Worm (Caenorhabditis elegans) whole organism, early embryonic: ENCODE measurements around the gene sri-62.
"Not testable (repeated sequence)": the region's sequence is repeated elsewhere in the genome, so short reads cannot be mapped to it uniquely, and the experiment has no call there.

ENCODE experiments used
- B0310.2 ChIP-seq: sonication (generic microtip); optimal IDR thresholded peaks from 2 replicates; lab custom pipeline; 2016; ENCODE audit warnings: mild to moderate bottlenecking, missing genetic modification characterization, missing compliant biosample characterization
- F13C5.2 ChIP-seq: sonication (generic microtip); optimal IDR thresholded peaks from 2 replicates; lab custom pipeline; 2017; ENCODE audit warnings: mild to moderate bottlenecking, missing genetic modification characterization, inconsistent platforms, missing compliant biosample characterization
- aly-1 ChIP-seq: sonication (generic microtip); optimal IDR thresholded peaks from 2 replicates; lab custom pipeline; 2016; ENCODE audit warnings: missing genetic modification characterization, missing compliant biosample characterization
- ama-1 ChIP-seq: fragments of 150-350 bp; optimal IDR thresholded peaks from 2 replicates; lab custom pipeline; 2014
- ceh-13 ChIP-seq: fragments of 200-800 bp; sonication (Bioruptor generic); optimal IDR thresholded peaks from 2 replicates; lab custom pipeline; 2018; ENCODE audit warnings: mild to moderate bottlenecking, missing genetic modification characterization, missing compliant biosample characterization
- ceh-36 ChIP-seq: sonication (generic microtip); optimal IDR thresholded peaks from 2 replicates; lab custom pipeline; 2016; ENCODE audit warnings: missing genetic modification characterization, inconsistent platforms, missing compliant biosample characterization
- ets-7 ChIP-seq: sonication (generic microtip); optimal IDR thresholded peaks from 2 replicates; lab custom pipeline; 2016; ENCODE audit warnings: missing genotype, missing genetic modification characterization, missing compliant biosample characterization
- flt-1 ChIP-seq: fragments of 200-800 bp; sonication (Bioruptor generic); IDR thresholded peaks from 2 replicates; pipeline ENCODE4 v1.3.6; 2022; ENCODE audit warnings: missing genetic modification characterization, missing compliant biosample characterization
- hmbx-1 ChIP-seq: sonication (generic microtip); optimal IDR thresholded peaks from 2 replicates; lab custom pipeline; 2016; ENCODE audit warnings: mild to moderate bottlenecking, missing genetic modification characterization, missing compliant biosample characterization
- hmg-4 ChIP-seq: fragments of 200-800 bp; sonication (Bioruptor generic); optimal IDR thresholded peaks from 2 replicates; lab custom pipeline; 2018; ENCODE audit warnings: mild to moderate bottlenecking, missing genetic modification characterization, missing compliant biosample characterization
- hnd-1 ChIP-seq: sonication (generic microtip); optimal IDR thresholded peaks from 2 replicates; lab custom pipeline; 2016; ENCODE audit warnings: missing genetic modification characterization, missing compliant biosample characterization
- pes-1 ChIP-seq: fragments of 200-800 bp; sonication (Bioruptor generic); IDR thresholded peaks from 2 replicates; pipeline ENCODE4 v1.3.6; 2022; ENCODE audit warnings: missing genetic modification reagents, missing genetic modification characterization, missing compliant biosample characterization
- scrt-1 ChIP-seq: fragments of 200-800 bp; sonication (Bioruptor generic); IDR thresholded peaks from 2 replicates; pipeline ENCODE4 v1.3.6; 2022; ENCODE audit warnings: missing genetic modification characterization, missing compliant biosample characterization
- sea-1 ChIP-seq: fragments of 200-800 bp; sonication (Bioruptor generic); conservative IDR thresholded peaks from 2 replicates; pipeline ENCODE4 v1.3.6; 2022; ENCODE audit warnings: missing genetic modification characterization, missing compliant biosample characterization
- tbx-11 ChIP-seq: fragments of 200-800 bp; sonication (Bioruptor generic); IDR thresholded peaks from 2 replicates; pipeline ENCODE4 v1.3.6; 2022; ENCODE audit warnings: missing genetic modification characterization, missing compliant biosample characterization
- tbx-37 ChIP-seq: fragments of 200-800 bp; sonication (Bioruptor generic); conservative IDR thresholded peaks from 2 replicates; pipeline ENCODE4 v1.3.6; 2022; ENCODE audit warnings: missing genetic modification reagents, missing genetic modification characterization, missing compliant biosample characterization
- tra-4 ChIP-seq: sonication (generic microtip); optimal IDR thresholded peaks from 2 replicates; lab custom pipeline; 2017; ENCODE audit warnings: missing genetic modification characterization, missing compliant biosample characterization

The sri-62 gene

DNA sequence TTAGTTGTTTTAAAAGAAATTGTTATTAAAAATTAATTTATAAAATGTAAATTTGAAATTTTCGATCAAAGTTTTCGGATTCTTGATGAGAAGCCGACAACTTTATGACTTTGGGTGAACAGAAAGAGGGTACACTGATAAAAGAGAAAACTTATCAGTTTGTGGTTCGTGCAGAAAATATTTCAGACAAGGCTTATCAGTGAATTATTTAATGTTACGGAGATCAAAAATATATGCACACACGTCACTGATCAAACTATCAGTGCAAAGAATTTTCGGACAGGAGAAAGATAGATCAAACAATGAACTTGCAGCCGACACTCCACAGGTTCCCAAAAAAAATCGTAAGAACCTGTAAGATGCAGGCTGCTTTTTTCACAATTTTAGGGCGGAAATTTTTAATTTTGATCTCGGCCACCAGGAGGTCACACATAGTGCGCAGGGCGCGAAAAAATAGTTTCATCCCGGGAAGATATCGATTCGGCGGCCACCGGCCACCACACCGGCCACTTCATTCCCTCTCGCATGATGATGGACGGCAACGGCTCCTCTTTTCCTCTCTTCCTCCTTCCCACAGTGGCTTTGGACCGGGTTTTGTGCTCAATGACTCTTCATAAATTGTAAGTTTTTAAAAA lies 20.6 kb downstream of the sri-62 start, which contains the start of gene F22E5.17:
F22E5.17 (plus strand) TSS at position 508 of the 635 bp plus-strand sequence.
- no peak for TF ChIP-seq aly-1 (tag; lab: Kevin White, UChicago)
- no peak for TF ChIP-seq pes-1 (GFP tag; lab: Robert Waterston, UW)
- no peak for TF ChIP-seq scrt-1 (GFP tag; lab: Robert Waterston, UW)

DNA sequence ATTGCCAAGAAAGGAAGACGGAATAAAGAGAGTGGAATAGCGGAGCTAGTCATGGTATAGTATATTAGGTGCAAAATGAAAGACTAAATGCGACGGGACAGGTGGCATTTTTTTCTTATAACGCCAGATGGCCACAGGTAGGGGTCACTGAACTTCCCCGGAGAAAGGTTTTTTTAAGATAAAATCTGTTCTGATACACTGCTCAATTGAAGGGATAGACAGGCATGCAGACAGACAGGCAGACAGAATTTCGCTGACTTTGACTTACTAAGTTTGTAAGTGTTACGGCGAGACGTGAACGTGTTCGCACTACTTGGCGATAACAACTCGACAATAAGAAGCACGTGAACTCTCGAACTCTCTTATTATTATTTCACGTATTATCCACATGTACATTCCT lies 24.7 kb downstream of the sri-62 start, which contains the start of the genes F22E5.20 and F22E5.1:
F22E5.20 (minus strand) TSS at position 101 of the 400 bp plus-strand sequence.
F22E5.1 (plus strand) TSS at position 242 of the 400 bp plus-strand sequence.
- not testable (repeated sequence) for TF ChIP-seq ama-1 (lab: Kevin White, UChicago); aly-1 (tag; lab: Kevin White, UChicago); ceh-13 (GFP tag; lab: Kevin White, UChicago)

DNA sequence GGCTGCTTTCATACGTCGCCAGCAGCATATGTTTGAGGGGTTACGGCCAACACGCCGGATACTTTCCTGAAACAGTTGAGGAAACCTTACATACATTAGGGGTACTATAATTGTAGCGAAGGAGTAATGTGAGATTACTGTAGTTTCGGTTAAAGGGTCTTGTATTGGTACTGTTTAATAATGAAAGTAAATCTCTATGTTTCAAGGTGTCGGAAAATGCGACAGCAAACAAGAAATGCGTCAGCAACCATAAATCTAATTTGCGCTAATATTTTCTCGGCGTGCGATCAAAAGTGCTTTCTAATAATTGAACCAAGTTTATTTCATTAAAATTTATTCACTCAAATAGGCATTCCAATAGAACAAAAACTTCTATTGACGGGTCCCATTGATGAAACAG lies 26.0 kb downstream of the sri-62 start, which contains the start of gene sri-57:
sri-57 (minus strand) TSS at position 101 of the 400 bp plus-strand sequence.
- not testable (repeated sequence) for TF ChIP-seq hmg-4 (GFP tag; lab: Kevin White, UChicago); tra-4 (tag; lab: Kevin White, UChicago); scrt-1 (GFP tag; lab: Robert Waterston, UW)

DNA sequence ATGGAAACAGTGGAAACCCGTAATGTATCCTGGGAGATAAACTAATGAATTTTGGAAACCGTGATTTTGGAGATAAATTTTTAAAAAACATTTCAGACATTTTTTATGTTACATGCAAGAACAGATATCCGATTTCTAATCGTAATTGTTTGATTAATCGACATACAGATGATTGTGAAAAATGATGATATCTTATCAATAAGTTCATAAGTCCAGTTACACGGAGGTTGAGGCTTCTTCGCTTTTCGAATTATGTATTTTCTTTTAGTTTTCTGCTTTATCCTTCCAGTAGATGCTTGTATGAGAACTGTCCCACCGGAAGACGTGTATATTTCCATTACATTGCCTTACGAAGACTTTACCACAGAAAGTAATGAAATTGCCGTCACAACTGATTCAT lies 32.7 kb downstream of the sri-62 start, which contains the start of gene F22E5.22:
F22E5.22 (plus strand) TSS at position 301 of the 400 bp plus-strand sequence.
- TF ChIP-seq ets-7 (no peak), flt-1 (GFP tag; lab: Robert Waterston, UW) (no peak), tra-4 (tag; lab: Kevin White, UChicago) (no peak), tbx-37 (GFP tag; lab: Robert Waterston, UW) (no peak), hnd-1 (tag; lab: Kevin White, UChicago) (no peak), aly-1 (tag; lab: Kevin White, UChicago) (no peak), F13C5.2 (tag; lab: Kevin White, UChicago) (no peak), hmg-4 (GFP tag; lab: Kevin White, UChicago) (no peak), tbx-11 (no peak)

DNA sequence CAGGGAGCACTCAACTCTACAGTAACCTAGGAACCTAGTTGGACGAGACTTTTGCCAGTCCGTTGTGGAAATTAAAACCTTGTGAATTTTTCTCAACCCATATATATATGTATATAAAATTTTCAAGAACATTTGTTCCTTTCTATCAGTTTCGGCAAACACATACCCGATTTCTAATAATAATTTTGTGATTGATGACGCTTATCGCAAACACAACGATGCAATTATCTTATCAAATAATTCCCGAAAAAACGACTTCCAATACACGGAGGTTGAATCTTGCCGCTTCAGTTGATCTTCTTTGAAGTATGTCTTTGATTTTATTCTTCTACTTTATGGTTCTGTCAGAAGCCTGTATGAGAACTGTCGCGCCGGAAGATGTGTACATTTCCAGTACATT lies 33.2 kb downstream of the sri-62 start, which contains the start of gene F22E5.2:
F22E5.2 (plus strand) TSS at position 301 of the 400 bp plus-strand sequence.
- TF ChIP-seq ceh-36 (tag; lab: Kevin White, UChicago); ceh-13 (GFP tag; lab: Kevin White, UChicago); tbx-11: not testable (repeated sequence)

DNA sequence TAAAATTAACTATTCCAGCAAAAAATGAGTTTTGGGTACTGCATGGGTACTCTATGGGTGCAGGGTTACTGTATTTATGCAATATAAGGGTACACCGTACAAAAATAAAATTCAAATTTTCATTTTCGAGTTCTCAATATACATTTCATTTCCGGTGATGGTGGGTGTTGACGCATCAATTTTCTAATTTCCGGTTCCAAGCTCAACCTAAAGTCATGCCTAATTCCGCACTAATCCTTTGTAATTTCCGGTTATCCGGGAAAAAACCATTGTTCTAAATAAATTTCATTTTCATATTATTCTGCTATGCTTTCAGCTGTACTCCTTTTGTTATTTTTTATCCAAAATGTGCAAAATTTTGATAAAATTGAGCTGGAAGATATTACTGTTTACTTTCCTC lies 38.9 kb downstream of the sri-62 start, which contains the start of gene gcy-21:
gcy-21 (plus strand) TSS at position 301 of the 400 bp plus-strand sequence.
- TF ChIP-seq hmg-4 (GFP tag; lab: Kevin White, UChicago) = no peak
- TF ChIP-seq tbx-37 (GFP tag; lab: Robert Waterston, UW) = no peak
- TF ChIP-seq pes-1 (GFP tag; lab: Robert Waterston, UW) = no peak
- no peak for TF ChIP-seq ama-1 (lab: Kevin White, UChicago)
- no peak for TF ChIP-seq hnd-1 (tag; lab: Kevin White, UChicago)
- TF ChIP-seq tbx-11 = no peak
- TF ChIP-seq ets-7 = no peak
- no peak for TF ChIP-seq ceh-36 (tag; lab: Kevin White, UChicago)
- no peak for TF ChIP-seq B0310.2
- TF ChIP-seq sea-1 (GFP tag; lab: Robert Waterston, UW) = no peak
- no peak for TF ChIP-seq ceh-13 (GFP tag; lab: Kevin White, UChicago)
- no peak for TF ChIP-seq scrt-1 (GFP tag; lab: Robert Waterston, UW)
- TF ChIP-seq aly-1 (tag; lab: Kevin White, UChicago) = no peak
- TF ChIP-seq tra-4 (tag; lab: Kevin White, UChicago) = no peak
- TF ChIP-seq F13C5.2 (tag; lab: Kevin White, UChicago) = no peak
- TF ChIP-seq flt-1 (GFP tag; lab: Robert Waterston, UW) = no peak
- no peak for TF ChIP-seq hmbx-1 (tag; lab: Kevin White, UChicago)

DNA sequence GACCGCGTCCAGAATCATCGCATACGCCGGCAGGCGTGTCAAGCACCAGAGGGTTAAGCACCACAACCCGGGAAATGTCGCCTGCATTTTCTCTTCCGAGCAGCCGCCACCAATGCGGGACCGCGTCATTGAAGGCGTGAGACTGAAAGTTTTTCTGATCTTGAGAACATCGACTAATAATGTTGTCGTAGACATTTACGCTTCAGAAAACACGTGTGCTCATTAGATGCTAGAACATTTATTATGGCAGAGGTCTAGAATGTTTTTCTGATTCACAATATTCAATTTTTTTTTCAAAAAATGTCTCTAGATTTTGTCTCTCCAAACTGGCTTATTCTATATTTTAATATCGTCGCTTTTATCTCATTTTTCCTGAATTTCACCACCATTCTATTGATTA lies 41.7 kb downstream of the sri-62 start, which contains the start of gene sri-47:
sri-47 (plus strand) TSS at position 301 of the 400 bp plus-strand sequence.
- no peak for TF ChIP-seq F13C5.2 (tag; lab: Kevin White, UChicago)
- TF ChIP-seq tbx-37 (GFP tag; lab: Robert Waterston, UW) = no peak
- no peak for TF ChIP-seq ama-1 (lab: Kevin White, UChicago)
- no peak for TF ChIP-seq ceh-36 (tag; lab: Kevin White, UChicago)
- TF ChIP-seq flt-1 (GFP tag; lab: Robert Waterston, UW) = no peak
- no peak for TF ChIP-seq pes-1 (GFP tag; lab: Robert Waterston, UW)
- TF ChIP-seq tra-4 (tag; lab: Kevin White, UChicago) = no peak
- TF ChIP-seq B0310.2 = no peak
- TF ChIP-seq tbx-11 = no peak

DNA sequence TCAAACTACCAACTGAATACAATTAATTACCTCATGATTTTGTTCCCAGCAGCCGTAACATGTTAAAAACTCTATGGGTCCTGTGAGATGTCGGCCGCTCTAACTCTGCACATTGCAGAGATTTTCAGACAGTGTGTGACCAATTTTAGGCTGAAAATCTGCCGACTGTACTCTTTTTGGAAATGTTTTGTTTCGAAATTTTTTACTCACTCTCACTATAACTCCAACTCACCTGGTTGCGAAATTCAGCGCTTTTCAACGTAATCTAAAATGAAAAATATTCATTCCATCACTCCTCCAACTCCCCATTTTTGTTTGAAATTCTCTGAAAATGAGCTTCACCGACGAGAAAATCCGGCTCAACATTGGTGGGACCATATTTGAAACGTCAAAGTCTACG lies 48.7 kb downstream of the sri-62 start, which contains the start of the genes F22E5.13 and F22E5.6:
F22E5.13 (minus strand) TSS at position 101 of the 400 bp plus-strand sequence.
F22E5.6 (plus strand) TSS at position 297 of the 400 bp plus-strand sequence.
- no peak for TF ChIP-seq hmg-4 (GFP tag; lab: Kevin White, UChicago)
- no peak for TF ChIP-seq pes-1 (GFP tag; lab: Robert Waterston, UW)
- no peak for TF ChIP-seq tbx-11
- TF ChIP-seq B0310.2 = no peak
- TF ChIP-seq ceh-13 (GFP tag; lab: Kevin White, UChicago) = no peak
- no peak for TF ChIP-seq scrt-1 (GFP tag; lab: Robert Waterston, UW)
- TF ChIP-seq ceh-36 (tag; lab: Kevin White, UChicago) = no peak
- no peak for TF ChIP-seq hmbx-1 (tag; lab: Kevin White, UChicago)
- no peak for TF ChIP-seq tra-4 (tag; lab: Kevin White, UChicago)
